Fruit fly (Drosophila melanogaster) S2 (cell line): Measurements from ENCODE around the gene CG15418.

ENCODE experiments used
- CG8478 ChIP-seq: fragments of >200 bp; optimal IDR thresholded peaks from 2 replicates; lab custom pipeline; 2018
- CTCF ChIP-seq, 2 experiments: fragments of >200 bp; optimal IDR thresholded peaks; 2 replicates each; lab custom pipeline; 2018

DNA sequence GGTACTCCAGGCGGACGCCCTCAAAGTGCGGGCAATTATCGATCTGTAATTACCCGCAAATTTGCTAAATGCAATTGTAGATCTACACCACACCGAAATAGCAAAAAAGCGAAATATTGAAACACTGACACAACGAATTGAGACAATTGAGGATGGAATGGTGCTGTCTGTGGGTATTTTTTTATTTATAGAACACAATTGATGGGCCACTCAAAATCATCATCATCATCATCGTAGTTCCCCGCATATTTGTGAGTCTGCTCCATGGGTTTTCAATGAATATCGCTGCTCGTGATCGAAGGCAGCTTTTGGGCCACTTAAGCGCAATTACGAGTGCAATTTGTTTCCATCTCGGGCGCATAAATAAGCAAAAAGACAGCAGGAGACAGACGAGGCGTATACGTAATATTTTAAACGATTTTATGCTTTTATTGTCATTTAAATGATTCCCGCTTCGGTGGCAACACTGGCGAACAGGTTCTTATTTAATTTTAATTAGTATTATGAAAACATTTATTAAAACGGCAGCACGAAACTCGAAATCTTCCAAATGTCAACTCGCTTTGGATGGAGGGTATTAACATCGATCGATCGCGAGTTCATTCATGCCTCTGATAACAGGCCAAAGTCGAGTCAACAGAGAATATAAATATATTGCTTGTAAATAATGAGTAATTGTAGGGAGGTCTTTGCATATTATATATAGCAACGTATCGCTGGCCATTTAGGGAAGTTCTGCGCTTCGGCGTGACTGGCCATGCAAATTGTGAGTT, 20.8 kb upstream of the CG15418 start:
- no peak for TF ChIP-seq CG8478 (lab: Kevin White, UChicago)
- TF ChIP-seq CTCF (optimal IDR thresholded peaks at IDR 0.05; lab: Kevin White, UChicago), result no peak
